Worm (Caenorhabditis elegans) whole organism, late embryonic: Measurements from ENCODE around the gene elp-1.
A peak's percentile ranks its signal among the peaks of the same experiment; 100 is the strongest.

Experiments used
- ceh-9 ChIP-seq: sonication (generic microtip); optimal IDR thresholded peaks from 2 replicates; lab custom pipeline; 2016; ENCODE audit warnings: mild to moderate bottlenecking, missing genetic modification characterization, inconsistent platforms, missing compliant biosample characterization
- fkh-10 ChIP-seq: fragments of 150-350 bp; optimal IDR thresholded peaks from 2 replicates; lab custom pipeline; 2014; ENCODE audit warnings: missing biosample characterization, missing genetic modification reagents, missing genetic modification characterization
- nhr-11 ChIP-seq: fragments of 150-350 bp; optimal IDR thresholded peaks from 2 replicates; lab custom pipeline; 2014; ENCODE audit warnings: missing biosample characterization, missing genetic modification characterization
- tbx-2 ChIP-seq: sonication (generic microtip); optimal IDR thresholded peaks from 2 replicates; lab custom pipeline; 2016; ENCODE audit warnings: missing genetic modification characterization, missing compliant biosample characterization

ce11 chrV:20728763-20729350 is 41.1 kb downstream of the elp-1 start, which contains the start of gene ipla-3:
- TF ChIP-seq tbx-2 (tag; lab: Kevin White, UChicago) (peak; percentile 23), fkh-10 (no peak), ceh-9 (tag; lab: Kevin White, UChicago) (no peak), nhr-11 (no peak)
